Fruit fly (Drosophila melanogaster): ENCODE results near the gene Taf10b.

Gene Taf10b

DNA sequence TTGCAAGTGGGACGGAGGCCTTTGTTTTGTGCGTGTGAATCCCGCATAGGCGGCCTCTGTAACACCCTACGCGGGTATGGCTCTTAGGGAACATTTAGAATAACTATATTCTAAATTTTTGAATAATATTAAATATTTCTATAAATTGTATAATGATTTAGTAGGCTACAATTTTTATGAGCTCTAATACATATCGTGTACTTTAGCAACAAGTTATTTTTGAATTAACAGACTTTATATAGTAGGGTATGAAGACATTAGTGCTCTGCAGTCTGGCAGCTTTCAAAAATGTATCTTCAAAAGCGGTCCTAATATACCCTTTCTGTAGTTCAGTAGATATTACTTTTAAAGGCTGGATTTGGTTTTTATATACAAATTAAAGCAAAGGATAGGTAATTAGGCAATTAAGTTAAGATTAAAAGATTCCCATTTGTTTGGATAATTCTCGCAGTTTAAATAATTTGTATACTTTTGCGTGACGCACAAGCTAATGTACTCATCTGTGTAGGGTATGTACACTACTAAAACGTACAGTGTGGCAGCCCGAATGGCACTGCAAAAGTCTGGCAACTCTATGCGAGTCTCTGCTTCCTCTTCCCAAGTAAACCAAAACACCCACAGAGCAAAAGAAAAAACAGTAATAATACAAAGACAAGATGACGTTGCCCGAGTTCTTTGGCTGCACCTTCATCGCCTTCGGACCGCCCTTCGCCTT lies 1.8 kb downstream of the Taf10b start, which contains the start of the genes Snx21 and aph-1 (continued):
- TF ChIP-seq NC2α (GFP tag; optimal IDR thresholded peaks at IDR 0.05) (peak; percentile 79), Abd-B (GFP tag; optimal IDR thresholded peaks at IDR 0.05) (peak; percentile 93), ftz-f1 (GFP tag; optimal IDR thresholded peaks at IDR 0.05) (peak; percentile 34), HmgZ (tag; optimal IDR thresholded peaks at IDR 0.05) (peak; percentile 85), Fer3 (tag; optimal IDR thresholded peaks at IDR 0.05) (peak; percentile 93), CG11560 (tag; IDR thresholded peaks at IDR 0.05) (peak; percentile 81; the same call in 2 of the 3 replicates), CG18262 (tag; optimal IDR thresholded peaks at IDR 0.05) (peak; percentile 93), CG8359 (GFP tag; optimal IDR thresholded peaks at IDR 0.05; ENCODE audit: borderline replicate concordance) (peak; percentile 82), CG8388 (GFP tag; optimal IDR thresholded peaks at IDR 0.05) (peak; percentile 90), CG15479 (GFP tag; optimal IDR thresholded peaks at IDR 0.05) (no peak), h (optimal IDR thresholded peaks at IDR 0.05) (no peak), wek (GFP tag; optimal IDR thresholded peaks at IDR 0.05) (peak; percentile 40), Six4 (GFP tag; optimal IDR thresholded peaks at IDR 0.05) (peak; percentile 85), CG7556 (GFP tag; optimal IDR thresholded peaks at IDR 0.05) (peak; percentile 92), z (GFP tag; IDR thresholded peaks at IDR 0.05) (peak; percentile 56; the same call in 1 of the 3 replicates), eyg (GFP tag; optimal IDR thresholded peaks at IDR 0.05) (peak; percentile 78), CG33557 (GFP tag; optimal IDR thresholded peaks at IDR 0.05) (peak; percentile 88), Hr39 (optimal IDR thresholded peaks at IDR 0.05) (no peak), Myb (GFP tag; optimal IDR thresholded peaks at IDR 0.05) (peak; percentile 84), CG32767 (GFP tag; IDR thresholded peaks at IDR 0.05) (peak; percentile 89), Mad (GFP tag; optimal IDR thresholded peaks at IDR 0.05) (peak; percentile 79), CG8478 (optimal IDR thresholded peaks at IDR 0.05) (no peak), GATAe (GFP tag; conservative IDR thresholded peaks at IDR 0.05) (peak; percentile 80), mam (GFP tag; optimal IDR thresholded peaks at IDR 0.05) (peak; percentile 94), Adf1 (GFP tag; IDR thresholded peaks at IDR 0.05) (peak; percentile 74), CG1832 (GFP tag; optimal IDR thresholded peaks at IDR 0.05) (no peak), CG17802 (tag; optimal IDR thresholded peaks at IDR 0.05) (peak; percentile 63), pho (GFP tag; optimal IDR thresholded peaks at IDR 0.05) (peak; percentile 81), fu2 (GFP tag; optimal IDR thresholded peaks at IDR 0.05) (peak; percentile 80), BtbVII (GFP tag; optimal IDR thresholded peaks at IDR 0.05) (peak; percentile 91), Elba2 (GFP tag; optimal IDR thresholded peaks at IDR 0.05) (no peak), YL-1 (GFP tag; optimal IDR thresholded peaks at IDR 0.05) (peak; percentile 80), C15 (GFP tag; IDR thresholded peaks at IDR 0.05) (peak; percentile 62; the same call in 2 of the 3 replicates), Xbp1 (GFP tag; optimal IDR thresholded peaks at IDR 0.05) (peak; percentile 92), Usf (GFP tag; optimal IDR thresholded peaks at IDR 0.05) (peak; percentile 83), CG10543 (GFP tag; optimal IDR thresholded peaks at IDR 0.05) (peak; percentile 95), CG10366 (GFP tag; IDR thresholded peaks at IDR 0.05) (peak; percentile 85), CG30403 (GFP tag; optimal IDR thresholded peaks at IDR 0.05) (peak; percentile 95), CG31388 (GFP tag; optimal IDR thresholded peaks at IDR 0.05) (peak; percentile 36), Mes4 (GFP tag; optimal IDR thresholded peaks at IDR 0.05) (peak; percentile 77), sima (GFP tag; optimal IDR thresholded peaks at IDR 0.05) (no peak), inv (GFP tag; IDR thresholded peaks at IDR 0.05; ENCODE audit: partially characterized antibody) (0 out of 2 replicates have a peak, but pooled peaks have one; percentile 6), E2f1 (GFP tag; IDR thresholded peaks at IDR 0.05) (peak; percentile 89), CG6175 (GFP tag; IDR thresholded peaks at IDR 0.05) (peak; percentile 60), sens (GFP tag) (peak; percentile 98), CG16813 (GFP tag; IDR thresholded peaks at IDR 0.05; ENCODE audit: partially characterized antibody) (peak; percentile 18; the same call in 1 of the 3 replicates), nom (GFP tag; optimal IDR thresholded peaks at IDR 0.05) (peak; percentile 67), shn (GFP tag; optimal IDR thresholded peaks at IDR 0.05) (peak; percentile 93), Oaz (GFP tag; IDR thresholded peaks at IDR 0.05) (peak; percentile 80), Scr (GFP tag; IDR thresholded peaks at IDR 0.05; ENCODE audit: partially characterized antibody) (peak; percentile 33; the same call in 1 of the 2 replicates)

Data from whole organism, embryonic.